Fruit fly (Drosophila melanogaster) whole organism, prepupa: ENCODE data around the gene CG3223.

Experiments
- Blimp-1 ChIP-seq: fragments of 200-800 bp; sonication (Bioruptor generic); optimal IDR thresholded peaks from 3 replicates; lab custom pipeline; 2017; ENCODE audit warnings: missing biosample characterization, missing genetic modification characterization, mild to moderate bottlenecking, moderate library complexity, missing genetic modification reagents
- CG10631 ChIP-seq: fragments of 200-800 bp; sonication (Bioruptor generic); optimal IDR thresholded peaks from 2 replicates; lab custom pipeline; 2016; ENCODE audit warnings: missing biosample characterization, missing genetic modification characterization
- CG11294 ChIP-seq: fragments of 200-800 bp; sonication (Bioruptor generic); IDR thresholded peaks from 2 replicates; pipeline ENCODE4 v1.3.6; 2022; ENCODE audit warnings: missing biosample characterization, missing genetic modification characterization
- CG11762 ChIP-seq: fragments of 200-800 bp; sonication (Bioruptor generic); optimal IDR thresholded peaks from 3 replicates; lab custom pipeline; 2016; ENCODE audit warnings: missing biosample characterization, missing genetic modification characterization; ENCODE audit not compliant: insufficient read depth
- CG11902 ChIP-seq: fragments of 200-800 bp; sonication (Bioruptor generic); optimal IDR thresholded peaks from 3 replicates; lab custom pipeline; 2016; ENCODE audit warnings: missing biosample characterization, missing genetic modification characterization
- CG15336 ChIP-seq: fragments of 200-800 bp; sonication (Bioruptor generic); IDR thresholded peaks from 2 replicates; pipeline ENCODE4 v1.3.6; 2022; ENCODE audit warnings: missing biosample characterization, missing genetic modification characterization
- CG1621 ChIP-seq: fragments of 200-800 bp; sonication (Bioruptor generic); optimal IDR thresholded peaks from 3 replicates; lab custom pipeline; 2018; ENCODE audit warnings: missing biosample characterization, mild to moderate bottlenecking, missing genetic modification characterization
- CG32006 ChIP-seq: fragments of 200-800 bp; sonication (Bioruptor generic); optimal IDR thresholded peaks from 3 replicates; lab custom pipeline; 2017; ENCODE audit warnings: missing biosample characterization, mild to moderate bottlenecking, missing genetic modification characterization
- CG4318 ChIP-seq: fragments of 200-800 bp; sonication (Bioruptor generic); optimal IDR thresholded peaks from 3 replicates; lab custom pipeline; 2017; ENCODE audit warnings: missing biosample characterization, mild to moderate bottlenecking, missing genetic modification characterization
- CG6276 ChIP-seq: fragments of 200-800 bp; sonication (Bioruptor generic); optimal IDR thresholded peaks from 2 replicates; lab custom pipeline; 2017; ENCODE audit warnings: missing biosample characterization, mild to moderate bottlenecking, missing genetic modification characterization
- CG6792 ChIP-seq: fragments of 200-800 bp; sonication (Bioruptor generic); optimal IDR thresholded peaks from 3 replicates; lab custom pipeline; 2016; ENCODE audit warnings: missing biosample characterization, missing genetic modification characterization
- CG6808 ChIP-seq: fragments of 200-800 bp; sonication (Bioruptor generic); optimal IDR thresholded peaks from 3 replicates; lab custom pipeline; 2017; ENCODE audit warnings: missing biosample characterization, missing genetic modification characterization, mild to moderate bottlenecking, moderate library complexity, missing genetic modification reagents
- CG6854 ChIP-seq: fragments of 200-800 bp; sonication (Bioruptor generic); optimal IDR thresholded peaks from 2 replicates; lab custom pipeline; 2017; ENCODE audit warnings: missing biosample characterization, mild to moderate bottlenecking, missing genetic modification characterization
- CG7368 ChIP-seq: fragments of 200-800 bp; sonication (Bioruptor generic); optimal IDR thresholded peaks from 3 replicates; lab custom pipeline; 2016; ENCODE audit warnings: missing biosample characterization, missing genetic modification characterization
- CG8119 ChIP-seq: fragments of 200-800 bp; sonication (Bioruptor generic); IDR thresholded peaks from 3 replicates; pipeline ENCODE4 v1.3.6; 2022; ENCODE audit warnings: missing biosample characterization, missing genetic modification characterization
- CG8319 ChIP-seq: fragments of 200-800 bp; sonication (Bioruptor generic); optimal IDR thresholded peaks from 3 replicates; lab custom pipeline; 2016; ENCODE audit warnings: missing biosample characterization, missing genetic modification characterization
- CG8632 ChIP-seq: fragments of 200-800 bp; sonication (Bioruptor generic); optimal IDR thresholded peaks from 3 replicates; lab custom pipeline; 2016; ENCODE audit warnings: missing biosample characterization, missing genetic modification characterization
- CG9139 ChIP-seq: fragments of 200-800 bp; sonication (Bioruptor generic); optimal IDR thresholded peaks from 3 replicates; lab custom pipeline; 2017; ENCODE audit warnings: missing biosample characterization, mild to moderate bottlenecking, missing genetic modification characterization
- Eip75B ChIP-seq: fragments of 200-800 bp; sonication (Bioruptor generic); optimal IDR thresholded peaks from 3 replicates; lab custom pipeline; 2016; ENCODE audit warnings: missing biosample characterization, missing genetic modification characterization
- Eip78C ChIP-seq: fragments of 200-800 bp; sonication (Bioruptor generic); peaks from one replicate; lab custom pipeline; 2016; ENCODE audit warnings: missing biosample characterization, missing genetic modification characterization
- Ets21C ChIP-seq: fragments of 200-800 bp; sonication (Bioruptor generic); optimal IDR thresholded peaks from 3 replicates; lab custom pipeline; 2016; ENCODE audit warnings: missing biosample characterization, missing genetic modification characterization
- Gug ChIP-seq: fragments of 200-800 bp; sonication (Bioruptor generic); IDR thresholded peaks from 2 replicates; pipeline ENCODE4 v1.3.6; 2022; ENCODE audit warnings: missing biosample characterization, missing genetic modification characterization
- Hr38 ChIP-seq: sonication (Bioruptor generic); optimal IDR thresholded peaks from 2 replicates; lab custom pipeline; 2016; ENCODE audit warnings: missing biosample characterization, missing genetic modification characterization
- Hr39 ChIP-seq: fragments of 200-800 bp; sonication (Bioruptor generic); optimal IDR thresholded peaks from 2 replicates; lab custom pipeline; 2016; ENCODE audit warnings: missing biosample characterization, missing genetic modification characterization
- Hr4 ChIP-seq: fragments of 200-800 bp; sonication (Bioruptor generic); optimal IDR thresholded peaks from 3 replicates; lab custom pipeline; 2016; ENCODE audit warnings: missing biosample characterization, missing genetic modification characterization
- Lpt ChIP-seq: fragments of 200-800 bp; sonication (Bioruptor generic); optimal IDR thresholded peaks from 3 replicates; lab custom pipeline; 2016; ENCODE audit warnings: missing biosample characterization, missing genetic modification characterization
- Met ChIP-seq: fragments of 200-800 bp; sonication (Bioruptor generic); optimal IDR thresholded peaks from 3 replicates; lab custom pipeline; 2016; ENCODE audit warnings: missing biosample characterization, missing genetic modification characterization
- Sox102F ChIP-seq: fragments of 200-800 bp; sonication (Bioruptor generic); optimal IDR thresholded peaks from 2 replicates; lab custom pipeline; 2016; ENCODE audit warnings: missing biosample characterization, mild to moderate bottlenecking, missing genetic modification characterization
- Sox14 ChIP-seq: fragments of 200-800 bp; sonication (Bioruptor generic); optimal IDR thresholded peaks from 3 replicates; lab custom pipeline; 2016; ENCODE audit warnings: missing biosample characterization, missing genetic modification characterization
- achi ChIP-seq: fragments of 200-800 bp; sonication (Bioruptor generic); optimal IDR thresholded peaks from 3 replicates; lab custom pipeline; 2016; ENCODE audit warnings: missing biosample characterization, missing genetic modification characterization
- acj6 ChIP-seq: fragments of 200-800 bp; sonication (Bioruptor generic); optimal IDR thresholded peaks from 3 replicates; lab custom pipeline; 2016; ENCODE audit warnings: missing biosample characterization, missing genetic modification characterization
- cyc ChIP-seq: fragments of 200-800 bp; sonication (Bioruptor generic); optimal IDR thresholded peaks from 3 replicates; lab custom pipeline; 2016; ENCODE audit warnings: missing biosample characterization, missing genetic modification characterization
- dac ChIP-seq: fragments of 200-800 bp; sonication (Bioruptor generic); optimal IDR thresholded peaks from 2 replicates; lab custom pipeline; 2017; ENCODE audit warnings: missing biosample characterization, mild to moderate bottlenecking, missing genetic modification characterization
- dsx ChIP-seq: fragments of 200-800 bp; optimal IDR thresholded peaks from 3 replicates; lab custom pipeline; 2019; ENCODE audit warnings: missing biosample characterization, mild to moderate bottlenecking, missing genetic modification characterization, moderate library complexity; ENCODE audit not compliant: poor library complexity, severe bottlenecking
- eg ChIP-seq: fragments of 200-800 bp; sonication (Bioruptor generic); IDR thresholded peaks from 3 replicates; pipeline ENCODE4 v1.3.6; 2022; ENCODE audit warnings: missing biosample characterization, missing genetic modification characterization
- esn ChIP-seq: fragments of 200-800 bp; sonication (Bioruptor generic); optimal IDR thresholded peaks from 2 replicates; lab custom pipeline; 2016; ENCODE audit warnings: missing biosample characterization, mild to moderate bottlenecking, missing genetic modification characterization, moderate library complexity
- fd85E ChIP-seq: fragments of 200-800 bp; sonication (Bioruptor generic); optimal IDR thresholded peaks from 3 replicates; lab custom pipeline; 2016; ENCODE audit warnings: missing biosample characterization, missing genetic modification characterization
- fkh ChIP-seq: fragments of 200-800 bp; sonication (Bioruptor generic); optimal IDR thresholded peaks from 3 replicates; lab custom pipeline; 2017; ENCODE audit warnings: missing biosample characterization, mild to moderate bottlenecking, missing genetic modification characterization, moderate library complexity
- pdm3 ChIP-seq: fragments of 200-800 bp; sonication (Bioruptor generic); optimal IDR thresholded peaks from 3 replicates; lab custom pipeline; 2016; ENCODE audit warnings: missing biosample characterization, missing genetic modification characterization
- spab ChIP-seq: fragments of 200-800 bp; sonication (Bioruptor generic); optimal IDR thresholded peaks from 2 replicates; lab custom pipeline; 2017; ENCODE audit warnings: missing biosample characterization, mild to moderate bottlenecking, missing genetic modification characterization, missing genetic modification reagents
- ss ChIP-seq, 2 experiments: fragments of 200-800 bp; sonication (Bioruptor generic); optimal IDR thresholded peaks; 2 replicates in 1 of 2; 3 replicates in 1 of 2; lab custom pipeline; 2017 to 2018; ENCODE audit warnings: mild to moderate bottlenecking in 2 of 2, missing biosample characterization in 2 of 2, missing genetic modification characterization in 2 of 2, moderate library complexity in 1 of 2
- svp ChIP-seq: fragments of 200-800 bp; sonication (Bioruptor generic); peaks from one replicate; lab custom pipeline; 2016; ENCODE audit warnings: missing biosample characterization, missing genetic modification characterization
- topi ChIP-seq: fragments of 200-800 bp; sonication (Bioruptor generic); optimal IDR thresholded peaks from 3 replicates; lab custom pipeline; 2016; ENCODE audit warnings: missing biosample characterization, missing genetic modification characterization
- vri ChIP-seq: fragments of 200-800 bp; sonication (Bioruptor generic); optimal IDR thresholded peaks from 3 replicates; lab custom pipeline; 2016; ENCODE audit warnings: missing biosample characterization, mild to moderate bottlenecking, missing genetic modification characterization

The CG3223 gene

dm6 chr3R:8029496-8030013, 20.4 kb downstream of the CG3223 start, which contains the start of gene ImpE3 (continued):
- TF ChIP-seq vri (GFP tag; lab: Kevin White, UChicago) (peak; percentile 80), Hr4 (GFP tag; lab: Kevin White, UChicago) (peak; percentile 50), fkh (GFP tag; lab: Kevin White, UChicago) (no peak), cyc (GFP tag; lab: Kevin White, UChicago) (peak; percentile 54), esn (peak; percentile 84), fd85E (GFP tag; lab: Kevin White, UChicago) (peak; percentile 27), CG4318 (GFP tag; lab: Kevin White, UChicago) (peak; percentile 3), CG11294 (GFP tag; lab: Robert Waterston, UW) (no peak), CG32006 (GFP tag; lab: Kevin White, UChicago) (peak; percentile 70), CG10631 (GFP tag; lab: Kevin White, UChicago) (peak; percentile 23), Sox14 (peak; percentile 66), Hr38 (GFP tag; lab: Kevin White, UChicago) (no peak), Met (GFP tag; lab: Kevin White, UChicago) (peak; percentile 82), eg (GFP tag; lab: Robert Waterston, UW) (no peak), pdm3 (GFP tag; lab: Kevin White, UChicago) (peak; percentile 58), dsx (GFP tag; lab: Kevin White, UChicago) (peak; percentile 16), CG15336 (GFP tag; lab: Robert Waterston, UW) (no peak), CG8119 (GFP tag; lab: Robert Waterston, UW) (peak; percentile 41; the same call in 2 of the 3 replicates), Eip75B (GFP tag; lab: Kevin White, UChicago) (peak; percentile 50), Gug (GFP tag; lab: Robert Waterston, UW) (no peak), Lpt (GFP tag; lab: Kevin White, UChicago) (no peak), topi (peak; percentile 79), CG11902 (GFP tag; lab: Kevin White, UChicago) (no peak), CG1621 (tag; lab: Kevin White, UChicago) (no peak), CG9139 (GFP tag; lab: Kevin White, UChicago) (no peak), CG6276 (GFP tag; lab: Kevin White, UChicago) (peak; percentile 55), CG11762 (GFP tag; lab: Kevin White, UChicago) (peak; percentile 33), dac (GFP tag; lab: Kevin White, UChicago) (no peak)

dm6 chr3R:8030151-8030899, 21.1 kb downstream of the CG3223 start, which contains the start of the genes CG10903 and CG2747:
Gene CG10903, plus strand, starts transcription at chr3R:8030411.
Gene CG2747, minus strand, starts transcription at chr3R:8030790.
- peak; percentile 59 for TF ChIP-seq Sox14
- TF ChIP-seq fd85E (GFP tag; lab: Kevin White, UChicago), result no peak
- TF ChIP-seq CG32006 (GFP tag; lab: Kevin White, UChicago), result no peak
- no peak for TF ChIP-seq CG7368 (GFP tag; lab: Kevin White, UChicago)
- TF ChIP-seq spab (GFP tag; lab: Kevin White, UChicago), result no peak
- no peak for TF ChIP-seq CG4318 (GFP tag; lab: Kevin White, UChicago)
- TF ChIP-seq CG6792, result no peak
- TF ChIP-seq CG6808 (GFP tag; lab: Kevin White, UChicago), result no peak
- TF ChIP-seq ss (GFP tag; optimal IDR thresholded peaks at IDR 0.05; lab: Kevin White, UChicago), result no peak
- TF ChIP-seq Eip78C (GFP tag; lab: Kevin White, UChicago), result peak; percentile 73
- TF ChIP-seq Blimp-1 (GFP tag; lab: Kevin White, UChicago), result peak; percentile 65
- TF ChIP-seq dsx (GFP tag; lab: Kevin White, UChicago), result no peak
- TF ChIP-seq Hr39 (GFP tag; lab: Kevin White, UChicago), result no peak
- TF ChIP-seq CG11762 (GFP tag; lab: Kevin White, UChicago), result no peak
- TF ChIP-seq vri (GFP tag; lab: Kevin White, UChicago), result no peak
- TF ChIP-seq Ets21C (GFP tag; lab: Kevin White, UChicago), result no peak
- no peak for TF ChIP-seq Sox102F
- TF ChIP-seq CG8632 (GFP tag; lab: Kevin White, UChicago), result no peak
- no peak for TF ChIP-seq topi
- no peak for TF ChIP-seq Hr4 (GFP tag; lab: Kevin White, UChicago)
- no peak for TF ChIP-seq pdm3 (GFP tag; lab: Kevin White, UChicago)
- TF ChIP-seq CG8319, result no peak
- TF ChIP-seq acj6 (GFP tag; lab: Kevin White, UChicago), result no peak
- TF ChIP-seq CG6854 (GFP tag; lab: Kevin White, UChicago), result no peak
- TF ChIP-seq CG9139 (GFP tag; lab: Kevin White, UChicago), result no peak
- no peak for TF ChIP-seq eg (GFP tag; lab: Robert Waterston, UW)
- TF ChIP-seq Lpt (GFP tag; lab: Kevin White, UChicago), result no peak
- TF ChIP-seq Eip75B (GFP tag; lab: Kevin White, UChicago), result no peak
- no peak for TF ChIP-seq Met (GFP tag; lab: Kevin White, UChicago)
- no peak for TF ChIP-seq achi
- TF ChIP-seq Gug (GFP tag; lab: Robert Waterston, UW), result no peak
- TF ChIP-seq dac (GFP tag; lab: Kevin White, UChicago), result no peak
- peak; percentile 51 for TF ChIP-seq svp (GFP tag; lab: Kevin White, UChicago)
- TF ChIP-seq CG1621 (tag; lab: Kevin White, UChicago), result no peak
- peak; percentile 93 for TF ChIP-seq fkh (GFP tag; lab: Kevin White, UChicago)
